Worm (Caenorhabditis elegans): ENCODE results near the gene F07G6.10.

DNA sequence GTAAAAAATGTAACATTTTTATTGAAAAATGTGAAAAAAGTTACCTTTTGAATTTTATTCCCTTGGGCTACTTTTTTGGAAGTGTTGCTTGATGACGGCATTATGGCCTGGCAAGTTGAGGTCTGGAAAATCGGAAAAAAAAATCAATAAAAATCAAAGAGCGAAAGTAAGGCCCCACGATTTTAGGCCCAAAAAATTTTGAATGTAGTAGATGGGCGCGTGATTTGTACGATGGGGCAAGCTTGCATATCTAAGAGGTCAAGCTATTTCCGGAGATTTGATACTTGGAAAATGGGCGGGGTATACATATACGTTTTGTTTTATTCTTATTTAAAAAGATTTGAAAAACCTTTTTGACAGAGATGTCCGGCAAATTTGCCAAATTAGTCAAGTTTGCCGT is 31.2 kb upstream of the F07G6.10 start, which contains the start of gene F07G6.5:
- no peak for TF ChIP-seq T22C8.4 (GFP tag; IDR thresholded peaks at IDR 0.05)
- no peak for TF ChIP-seq klf-2 (GFP tag; conservative IDR thresholded peaks at IDR 0.05)
- no peak for TF ChIP-seq flt-1 (GFP tag; IDR thresholded peaks at IDR 0.05)
